Fruit fly (Drosophila melanogaster) whole organism: Measurements from ENCODE around the gene Grip75.

ENCODE experiments used
- CG8478 ChIP-seq: fragments of >200 bp; optimal IDR thresholded peaks from 2 replicates; lab custom pipeline; 2018; ENCODE audit warnings: inconsistent platforms
- Dll ChIP-seq: fragments of >200 bp; optimal IDR thresholded peaks from 2 replicates; lab custom pipeline; 2017
- EcR ChIP-seq, 2 experiments: fragments of >200 bp; optimal IDR thresholded peaks; 2 replicates each; lab custom pipeline; 2017; ENCODE audit warnings: missing biosample characterization in 2 of 2, missing genetic modification characterization in 2 of 2, missing genetic modification reagents in 2 of 2
- pan ChIP-seq: fragments of >200 bp; optimal IDR thresholded peaks from 2 replicates; lab custom pipeline; 2017
- psq ChIP-seq: fragments of >200 bp; optimal IDR thresholded peaks from 2 replicates; lab custom pipeline; 2017
- usp ChIP-seq: fragments of >200 bp; optimal IDR thresholded peaks from 2 replicates; lab custom pipeline; 2017; ENCODE audit warnings: missing biosample characterization, missing genetic modification characterization, mixed read lengths

The Grip75 gene

DNA sequence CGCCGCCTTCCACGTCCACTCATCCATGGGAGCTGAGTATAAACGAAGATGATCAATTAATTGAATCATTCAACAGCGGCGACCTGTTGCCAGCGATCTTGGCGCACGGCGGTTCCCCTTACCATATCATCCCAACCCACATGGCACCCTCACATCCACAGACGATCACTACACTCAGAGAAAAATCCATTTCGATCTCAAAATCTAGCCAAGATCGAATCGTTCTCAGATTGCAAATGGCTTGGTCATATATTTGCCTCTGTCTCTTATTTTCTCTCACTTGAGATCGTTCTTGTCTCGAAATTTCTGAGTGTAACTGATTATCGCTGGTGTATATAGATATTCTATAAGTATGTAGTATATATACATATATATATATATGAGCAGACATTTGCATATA lies 14.7 kb upstream of the Grip75 start:
- TF ChIP-seq pan (lab: Kevin White, UChicago) (no peak), psq (lab: Kevin White, UChicago) (no peak), CG8478 (no peak), usp (GFP tag; lab: Kevin White, UChicago) (no peak), EcR (GFP tag; optimal IDR thresholded peaks at IDR 0.05; lab: Kevin White, UChicago) (no peak), Dll (lab: Kevin White, UChicago) (no peak)

DNA sequence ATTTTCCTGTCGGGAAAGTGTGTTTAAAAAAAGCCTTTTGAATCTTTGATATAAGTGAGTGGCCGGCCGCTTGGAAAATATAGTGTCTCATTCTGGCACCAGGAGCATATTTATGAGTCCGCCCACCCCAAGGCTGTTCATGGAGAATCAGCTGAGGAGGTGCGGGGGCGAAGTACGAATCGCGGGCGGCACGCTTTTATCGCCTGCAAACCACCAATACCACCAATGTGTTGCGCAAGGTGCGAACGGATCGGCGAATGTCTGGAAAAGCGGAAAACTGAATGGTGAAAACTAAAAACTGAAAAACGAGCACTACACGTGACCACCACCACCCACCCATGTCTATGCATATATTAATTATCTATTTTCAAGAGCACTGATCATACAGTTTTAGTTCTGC lies 14.1 kb upstream of the Grip75 start:
- TF ChIP-seq CG8478, result no peak
- no peak for TF ChIP-seq EcR (GFP tag; optimal IDR thresholded peaks at IDR 0.05; lab: Kevin White, UChicago)
- no peak for TF ChIP-seq psq (lab: Kevin White, UChicago)
- TF ChIP-seq usp (GFP tag; lab: Kevin White, UChicago), result no peak

DNA sequence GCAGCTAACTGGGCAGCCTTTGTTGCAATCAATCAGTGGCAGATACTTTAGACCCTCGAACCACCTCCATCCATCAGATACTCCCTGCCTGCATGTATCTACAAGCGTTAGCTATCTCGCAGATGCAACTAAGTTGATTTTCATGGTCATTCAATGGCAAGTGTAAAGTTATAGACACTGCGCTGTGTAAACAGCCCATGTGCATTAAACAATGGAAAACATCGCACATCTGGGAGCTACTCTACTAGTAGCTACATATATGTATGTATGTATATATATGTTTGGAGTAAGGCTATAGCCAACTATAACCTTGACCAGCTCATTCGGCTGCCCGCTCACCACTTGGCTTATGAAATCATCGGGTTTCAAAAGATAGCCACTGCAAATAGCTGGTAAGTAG lies 12.9 kb upstream of the Grip75 start:
- no peak for TF ChIP-seq pan (lab: Kevin White, UChicago)
- TF ChIP-seq EcR (GFP tag; optimal IDR thresholded peaks at IDR 0.05; lab: Kevin White, UChicago), result no peak

DNA sequence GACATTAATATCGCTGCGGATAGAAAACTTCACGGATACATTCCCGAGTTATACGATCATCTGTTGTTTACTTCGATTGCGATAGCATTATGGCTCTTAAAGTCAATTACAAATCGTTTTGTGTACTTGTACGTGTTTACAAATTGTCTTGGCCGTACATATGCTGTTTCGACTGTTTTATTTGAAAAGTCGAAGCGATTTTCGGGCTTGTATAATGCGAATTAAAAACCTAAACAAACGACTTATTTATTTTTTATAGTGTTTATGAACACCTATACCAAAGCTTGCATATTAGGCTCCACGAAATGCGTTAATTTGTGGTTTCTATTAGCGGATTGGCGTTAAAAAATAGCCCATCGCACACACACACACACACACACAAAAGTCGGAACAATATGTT lies 10.8 kb upstream of the Grip75 start:
- TF ChIP-seq usp (GFP tag; lab: Kevin White, UChicago) (no peak), EcR (GFP tag; optimal IDR thresholded peaks at IDR 0.05; lab: Kevin White, UChicago) (no peak), pan (lab: Kevin White, UChicago) (no peak), psq (lab: Kevin White, UChicago) (no peak), CG8478 (no peak), Dll (lab: Kevin White, UChicago) (no peak)

DNA sequence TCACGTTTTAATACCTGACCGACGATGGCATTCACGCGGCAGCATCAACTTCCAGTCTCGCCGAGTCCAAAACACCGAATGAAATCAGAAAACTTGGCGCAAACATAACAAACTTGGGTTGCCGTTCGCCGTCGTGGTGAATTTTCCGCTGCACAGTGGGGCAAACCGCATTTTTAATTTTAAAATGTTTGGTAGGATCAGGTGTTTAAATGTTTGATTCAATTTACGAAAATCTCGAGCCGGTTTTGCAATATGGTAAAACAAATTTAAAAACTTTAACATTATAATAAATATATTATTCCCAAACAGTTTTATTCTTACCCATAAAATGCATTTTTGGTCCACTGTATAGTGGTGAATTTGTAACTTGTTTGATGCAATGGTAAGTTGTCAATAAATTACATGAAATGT lies 8.8 kb upstream of the Grip75 start, which contains the start of gene RluA-1:
RluA-1 (minus strand) TSS at position 82 of the 411 bp plus-strand sequence.
- no peak for TF ChIP-seq usp (GFP tag; lab: Kevin White, UChicago)
- no peak for TF ChIP-seq Dll (lab: Kevin White, UChicago)

DNA sequence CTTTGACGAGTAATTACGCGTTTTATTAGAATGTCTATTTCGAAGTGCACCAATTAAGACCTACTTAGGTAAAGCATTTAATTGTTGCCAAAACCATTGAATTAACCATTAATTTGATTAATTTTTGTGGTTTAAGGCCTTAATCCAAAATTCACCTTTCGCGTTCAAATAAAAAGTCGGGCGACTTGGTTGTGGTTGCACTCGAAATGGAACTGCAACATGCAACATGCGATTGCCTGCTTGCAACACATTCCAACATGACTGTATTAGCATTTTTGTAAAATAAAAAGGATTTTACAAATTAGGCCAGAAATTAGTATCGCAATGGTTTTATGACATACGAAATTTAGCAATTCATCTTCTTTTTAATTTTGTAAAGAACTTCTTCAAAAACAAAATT lies 8.3 kb upstream of the Grip75 start:
- TF ChIP-seq usp (GFP tag; lab: Kevin White, UChicago) (no peak), psq (lab: Kevin White, UChicago) (no peak), Dll (lab: Kevin White, UChicago) (no peak), CG8478 (no peak), pan (lab: Kevin White, UChicago) (no peak), EcR (GFP tag; optimal IDR thresholded peaks at IDR 0.05; lab: Kevin White, UChicago) (no peak)

DNA sequence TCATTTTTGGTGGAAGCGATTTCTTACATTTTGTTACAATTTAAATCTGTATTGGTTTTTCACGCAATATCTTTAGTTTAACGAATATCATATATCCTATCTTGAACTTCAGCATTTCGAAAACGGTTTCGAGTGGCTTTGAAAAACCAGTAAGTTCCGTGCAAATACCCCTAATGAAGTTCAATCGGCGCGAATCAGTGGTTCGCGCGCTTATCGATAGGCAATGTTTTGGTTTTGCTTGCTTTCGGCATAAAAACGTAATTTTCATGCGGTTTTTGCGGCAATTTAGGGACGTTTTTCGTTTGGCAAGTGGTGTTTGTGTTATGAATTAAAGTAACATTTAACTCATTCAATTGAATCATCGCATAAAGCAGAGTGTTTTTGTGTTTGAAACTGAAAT lies 6.2 kb upstream of the Grip75 start, which contains the start of gene RluA-2:
RluA-2 (plus strand) TSS at position 195 of the 400 bp plus-strand sequence.
- TF ChIP-seq EcR (GFP tag; optimal IDR thresholded peaks at IDR 0.05; lab: Kevin White, UChicago) (no peak), CG8478 (no peak), pan (lab: Kevin White, UChicago) (no peak), usp (GFP tag; lab: Kevin White, UChicago) (no peak), psq (lab: Kevin White, UChicago) (no peak), Dll (lab: Kevin White, UChicago) (no peak)

DNA sequence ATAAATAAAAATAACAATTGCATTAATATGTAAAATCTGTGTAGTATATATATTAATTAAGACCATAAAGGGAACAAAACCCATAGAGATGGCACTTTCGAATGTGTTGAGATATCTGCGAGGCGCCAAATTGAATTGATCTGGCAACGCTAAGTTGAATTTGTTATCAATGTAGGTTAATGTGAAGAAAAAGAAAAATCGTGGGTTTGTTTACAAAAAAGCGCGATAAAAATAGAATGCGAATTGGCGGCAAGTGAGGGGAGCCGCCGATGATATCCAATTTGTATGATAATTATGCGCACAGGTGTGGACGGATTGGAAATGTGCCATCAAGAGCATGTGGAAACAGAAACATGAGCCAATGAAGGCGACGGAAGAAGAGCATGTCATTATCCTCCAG lies 3.2 kb upstream of the Grip75 start:
- TF ChIP-seq Dll (lab: Kevin White, UChicago) (no peak), psq (lab: Kevin White, UChicago) (no peak), CG8478 (no peak), usp (GFP tag; lab: Kevin White, UChicago) (no peak), pan (lab: Kevin White, UChicago) (no peak), EcR (GFP tag; optimal IDR thresholded peaks at IDR 0.05; lab: Kevin White, UChicago) (no peak)

DNA sequence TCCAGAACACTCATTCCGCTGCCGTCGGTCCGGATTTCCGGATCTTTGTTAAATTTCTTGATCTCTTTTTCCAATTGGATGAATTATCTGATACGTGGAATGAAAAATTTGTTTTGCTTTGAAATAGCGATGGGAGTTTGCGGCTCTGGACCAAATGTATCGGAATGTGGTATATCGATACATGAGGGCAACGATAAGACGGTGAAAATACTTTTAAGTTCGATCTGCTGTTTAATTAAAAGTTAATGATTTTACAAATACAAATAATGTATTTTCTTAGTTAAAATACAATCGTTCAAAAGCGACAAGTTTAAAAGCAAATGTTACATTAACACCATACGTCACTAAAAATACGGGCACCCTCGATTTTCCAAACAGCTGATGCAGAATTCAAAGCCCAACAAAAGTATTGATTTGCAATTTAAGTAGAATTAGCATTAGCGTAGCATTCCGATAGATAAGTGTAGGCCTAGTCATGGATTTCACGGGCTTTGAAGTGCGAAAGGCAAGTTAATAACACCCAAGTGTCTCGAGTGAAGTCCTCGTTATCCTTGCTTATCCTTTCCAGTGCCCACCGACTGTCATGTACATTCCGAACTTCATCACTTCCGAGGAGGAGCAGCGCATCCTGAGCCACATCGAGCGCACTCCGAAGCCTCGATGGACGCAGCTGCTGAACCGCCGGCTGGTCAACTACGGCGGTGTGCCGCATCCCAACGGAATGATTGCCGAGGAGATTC lies 5.6 kb downstream of the Grip75 start, which contains the start of the genes Cog4 and CG6144:
Cog4 (minus strand) TSS at position 139 of the 740 bp plus-strand sequence.
CG6144 (plus strand) TSS at position 211 of the 740 bp plus-strand sequence.
- TF ChIP-seq usp (GFP tag; lab: Kevin White, UChicago), result no peak
- no peak for TF ChIP-seq EcR (GFP tag; optimal IDR thresholded peaks at IDR 0.05; lab: Kevin White, UChicago)
- no peak for TF ChIP-seq pan (lab: Kevin White, UChicago)
- no peak for TF ChIP-seq Dll (lab: Kevin White, UChicago)
- TF ChIP-seq psq (lab: Kevin White, UChicago), result no peak

DNA sequence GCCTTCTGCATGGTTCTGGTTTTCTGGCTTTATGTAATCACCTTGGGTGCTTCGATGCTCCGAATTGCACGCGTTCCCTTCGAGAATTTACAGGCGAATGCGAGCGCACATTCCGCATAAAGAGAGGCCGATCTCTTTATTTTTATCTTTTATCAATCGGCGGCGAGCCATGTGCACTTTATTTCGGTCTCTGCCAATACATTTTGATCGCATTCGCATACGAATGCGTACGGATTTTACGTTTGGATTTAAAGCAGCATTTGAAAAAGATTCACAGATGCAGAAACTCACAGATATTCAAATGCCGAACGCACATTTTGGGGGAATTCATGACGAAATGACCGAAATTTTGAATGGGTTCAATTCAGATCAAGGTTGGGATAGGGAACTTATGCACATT lies 8.3 kb downstream of the Grip75 start, which contains the start of gene CG13144:
CG13144 (minus strand) TSS at position 101 of the 400 bp plus-strand sequence.
- no peak for TF ChIP-seq Dll (lab: Kevin White, UChicago)
- TF ChIP-seq pan (lab: Kevin White, UChicago), result no peak
- TF ChIP-seq psq (lab: Kevin White, UChicago), result no peak
- TF ChIP-seq EcR (GFP tag; optimal IDR thresholded peaks at IDR 0.05; lab: Kevin White, UChicago), result no peak
- TF ChIP-seq usp (GFP tag; lab: Kevin White, UChicago), result no peak
- TF ChIP-seq CG8478, result no peak

DNA sequence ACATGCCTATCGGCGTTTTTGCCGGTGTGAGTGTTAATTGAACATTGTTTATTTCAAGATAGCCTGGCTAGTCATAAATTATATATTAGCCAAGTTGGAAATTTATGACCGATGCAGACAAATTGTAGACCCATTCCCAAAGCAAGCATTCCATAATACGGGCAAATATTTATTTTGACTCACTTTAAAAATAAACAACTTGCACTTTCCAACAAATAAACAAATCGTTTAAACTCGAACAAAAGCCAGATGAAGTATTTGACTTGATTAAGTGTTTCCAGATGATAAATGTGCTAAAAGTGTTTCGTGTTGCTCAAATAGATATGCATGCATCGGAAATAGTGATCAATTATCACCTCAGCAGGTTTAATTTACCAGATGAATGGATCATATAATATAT lies 12.4 kb downstream of the Grip75 start:
- no peak for TF ChIP-seq psq (lab: Kevin White, UChicago)
- no peak for TF ChIP-seq EcR (GFP tag; optimal IDR thresholded peaks at IDR 0.05; lab: Kevin White, UChicago)

DNA sequence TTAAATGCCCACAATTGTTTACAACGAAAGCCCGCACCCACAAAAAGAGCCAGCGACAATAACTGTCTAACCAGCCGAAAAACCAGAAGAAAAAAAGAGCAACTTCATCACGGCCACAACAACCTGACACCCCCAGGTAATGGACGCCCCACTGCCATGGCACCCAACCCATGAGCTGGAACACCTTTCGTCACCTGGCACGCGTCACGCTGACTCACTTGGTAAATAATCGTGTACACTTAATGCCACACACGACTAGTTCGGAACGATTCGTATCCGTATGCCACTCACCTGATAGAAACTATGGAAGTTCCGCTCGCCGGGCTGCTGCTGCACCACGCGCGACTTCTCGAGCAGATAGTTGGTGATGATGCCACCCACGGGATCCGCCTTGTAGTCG lies 13.2 kb downstream of the Grip75 start:
- TF ChIP-seq EcR (GFP tag; optimal IDR thresholded peaks at IDR 0.05; lab: Kevin White, UChicago) (no peak), psq (lab: Kevin White, UChicago) (no peak)
